Worm (Caenorhabditis elegans) whole organism, L4 larva: Measurements from ENCODE around the gene srbc-71.
A peak's percentile ranks its signal among the peaks of the same experiment; 100 is the strongest.

Experiments
- F10B5.3 ChIP-seq: sonication (generic microtip); optimal IDR thresholded peaks from 2 replicates; lab custom pipeline; 2016; ENCODE audit warnings: mild to moderate bottlenecking, missing genetic modification characterization, missing compliant biosample characterization
- F37D6.2 ChIP-seq: sonication (generic microtip); optimal IDR thresholded peaks from 2 replicates; lab custom pipeline; 2016; ENCODE audit warnings: mild to moderate bottlenecking, missing genetic modification characterization, missing compliant biosample characterization
- F44E2.7 ChIP-seq: fragments of 200-800 bp; sonication (Bioruptor generic); IDR thresholded peaks from 2 replicates; pipeline ENCODE4 v2.1.2; 2022; ENCODE audit warnings: missing genetic modification characterization, missing compliant biosample characterization
- R02D3.7 ChIP-seq: fragments of 150-350 bp; sonication (generic microtip); optimal IDR thresholded peaks from 3 replicates; lab custom pipeline; 2014; ENCODE audit warnings: missing biosample characterization, missing genetic modification characterization
- T26A8.4 ChIP-seq: fragments of 200-800 bp; sonication (Bioruptor generic); IDR thresholded peaks from 2 replicates; pipeline ENCODE4 v1.3.6; 2022; ENCODE audit warnings: missing genetic modification characterization, missing compliant biosample characterization
- Y105C5A.15 ChIP-seq: fragments of 200-800 bp; sonication (Bioruptor generic); IDR thresholded peaks from 2 replicates; pipeline ENCODE4 v1.3.6; 2022; ENCODE audit warnings: missing genetic modification characterization, missing compliant biosample characterization
- Y75B8A.6 ChIP-seq: fragments of 200-800 bp; sonication (Bioruptor generic); IDR thresholded peaks from 2 replicates; pipeline ENCODE4 v1.3.6; 2022; ENCODE audit warnings: missing genetic modification reagents, missing genetic modification characterization, missing compliant biosample characterization
- aha-1 ChIP-seq: fragments of 150-350 bp; peaks from one replicate; lab custom pipeline; 2014; ENCODE audit warnings: missing biosample characterization, missing genetic modification characterization
- ceh-28 ChIP-seq: fragments of 150-350 bp; optimal IDR thresholded peaks from 2 replicates; lab custom pipeline; 2014; ENCODE audit warnings: missing biosample characterization, missing genetic modification reagents, missing genetic modification characterization
- ceh-32 ChIP-seq: sonication (generic microtip); optimal IDR thresholded peaks from 2 replicates; lab custom pipeline; 2016; ENCODE audit warnings: mild to moderate bottlenecking, missing genetic modification characterization, missing compliant biosample characterization; ENCODE audit not compliant: poor library complexity
- cey-2 ChIP-seq: sonication (generic microtip); optimal IDR thresholded peaks from 3 replicates; lab custom pipeline; 2017; ENCODE audit warnings: missing genetic modification characterization, mild to moderate bottlenecking, missing compliant biosample characterization, antibody characterized with exemption, borderline replicate concordance; ENCODE audit not compliant: insufficient read depth
- daf-12 ChIP-seq: fragments of 150-350 bp; optimal IDR thresholded peaks from 2 replicates; lab custom pipeline; 2014; ENCODE audit warnings: missing biosample characterization, missing genetic modification reagents, missing genetic modification characterization
- daf-16 ChIP-seq, 3 experiments: sonication (generic microtip); optimal IDR thresholded peaks; 2 replicates each; lab custom pipeline; 2016 to 2017; ENCODE audit warnings: missing genetic modification characterization in 3 of 3, missing genetic modification reagents in 3 of 3, mild to moderate bottlenecking in 2 of 3, missing compliant biosample characterization in 2 of 3, missing biosample characterization in 1 of 3, moderate library complexity in 1 of 3
- daf-19 ChIP-seq: fragments of 200-800 bp; sonication (Bioruptor generic); conservative IDR thresholded peaks from 2 replicates; pipeline ENCODE4 v1.3.6; 2022; ENCODE audit warnings: missing genetic modification characterization, missing compliant biosample characterization
- daf-8 ChIP-seq: fragments of 200-800 bp; sonication (Bioruptor generic); IDR thresholded peaks from 2 replicates; pipeline ENCODE4 v1.3.6; 2022; ENCODE audit warnings: missing genetic modification characterization, missing compliant biosample characterization
- dmd-6 ChIP-seq: fragments of 200-800 bp; sonication (Bioruptor generic); IDR thresholded peaks from 2 replicates; pipeline ENCODE4 v1.3.6; 2022; ENCODE audit warnings: missing genetic modification reagents, missing genetic modification characterization, missing compliant biosample characterization
- dmd-8 ChIP-seq: fragments of 200-800 bp; sonication (Bioruptor generic); IDR thresholded peaks from 2 replicates; pipeline ENCODE4 v1.3.6; 2022; ENCODE audit warnings: missing genetic modification characterization, missing compliant biosample characterization
- dpl-1 ChIP-seq: fragments of 150-350 bp; optimal IDR thresholded peaks from 2 replicates; lab custom pipeline; 2014; ENCODE audit warnings: missing biosample characterization, missing genetic modification reagents, missing genetic modification characterization
- duxl-1 ChIP-seq: sonication (generic microtip); optimal IDR thresholded peaks from 2 replicates; lab custom pipeline; 2016; ENCODE audit warnings: mild to moderate bottlenecking, missing genetic modification characterization, moderate library complexity, missing compliant biosample characterization; ENCODE audit not compliant: poor library complexity
- dve-1 ChIP-seq: sonication (generic microtip); optimal IDR thresholded peaks from 2 replicates; lab custom pipeline; 2017; ENCODE audit warnings: antibody characterized with exemption, mild to moderate bottlenecking, missing genetic modification characterization, missing compliant biosample characterization; ENCODE audit not compliant: insufficient read depth
- egl-27 ChIP-seq: sonication (generic microtip); optimal IDR thresholded peaks from 3 replicates; lab custom pipeline; 2017; ENCODE audit warnings: missing biosample characterization, missing genetic modification reagents, missing genetic modification characterization
- fkh-10 ChIP-seq: fragments of 150-350 bp; optimal IDR thresholded peaks from 2 replicates; lab custom pipeline; 2014; ENCODE audit warnings: missing biosample characterization, missing genetic modification reagents, missing genetic modification characterization
- hlh-11 ChIP-seq: fragments of 200-800 bp; sonication (Bioruptor generic); optimal IDR thresholded peaks from 2 replicates; lab custom pipeline; 2018; ENCODE audit warnings: mild to moderate bottlenecking, missing genetic modification characterization, missing compliant biosample characterization
- hlh-30 ChIP-seq: sonication (generic microtip); optimal IDR thresholded peaks from 2 replicates; lab custom pipeline; 2017; ENCODE audit warnings: antibody characterized with exemption, mild to moderate bottlenecking, missing genetic modification characterization, missing compliant biosample characterization; ENCODE audit not compliant: insufficient read depth
- jun-1 ChIP-seq: fragments of 150-350 bp; optimal IDR thresholded peaks from 2 replicates; lab custom pipeline; 2014; ENCODE audit warnings: missing biosample characterization, missing genetic modification reagents, missing genetic modification characterization
- lin-13 ChIP-seq: fragments of 150-350 bp; optimal IDR thresholded peaks from 2 replicates; lab custom pipeline; 2014; ENCODE audit warnings: missing biosample characterization, missing genetic modification reagents, missing genetic modification characterization
- lin-15B ChIP-seq: fragments of 150-350 bp; sonication (generic microtip); optimal IDR thresholded peaks from 3 replicates; lab custom pipeline; 2014; ENCODE audit warnings: missing biosample characterization, missing genetic modification characterization
- lin-29 ChIP-seq: fragments of 200-800 bp; sonication (Bioruptor generic); IDR thresholded peaks from 2 replicates; pipeline ENCODE4 v1.3.6; 2022; ENCODE audit warnings: missing genetic modification reagents, missing genetic modification characterization, missing compliant biosample characterization
- lir-3 ChIP-seq: sonication (generic microtip); optimal IDR thresholded peaks from 2 replicates; lab custom pipeline; 2016; ENCODE audit warnings: mild to moderate bottlenecking, missing genetic modification characterization, missing compliant biosample characterization
- mep-1 ChIP-seq: fragments of 150-350 bp; sonication (generic microtip); optimal IDR thresholded peaks from 3 replicates; lab custom pipeline; 2014; ENCODE audit warnings: missing biosample characterization, missing genetic modification characterization
- mes-2 ChIP-seq: sonication (generic microtip); optimal IDR thresholded peaks from 2 replicates; lab custom pipeline; 2016; ENCODE audit warnings: missing genotype, mild to moderate bottlenecking, missing genetic modification characterization, missing compliant biosample characterization; ENCODE audit not compliant: poor library complexity, severe bottlenecking
- mxl-2 ChIP-seq: fragments of 200-800 bp; sonication (Bioruptor generic); conservative IDR thresholded peaks from 2 replicates; pipeline ENCODE4 v1.3.6; 2022; ENCODE audit warnings: missing genetic modification reagents, missing genetic modification characterization, missing compliant biosample characterization
- nhr-10 ChIP-seq: fragments of 150-350 bp; optimal IDR thresholded peaks from 2 replicates; lab custom pipeline; 2014; ENCODE audit warnings: missing biosample characterization, missing genetic modification characterization
- nhr-28 ChIP-seq: fragments of 150-350 bp; optimal IDR thresholded peaks from 2 replicates; lab custom pipeline; 2014; ENCODE audit warnings: missing biosample characterization, missing genetic modification characterization
- nhr-42 ChIP-seq: fragments of 200-800 bp; sonication (Bioruptor generic); IDR thresholded peaks from 2 replicates; pipeline ENCODE4 v1.3.6; 2022; ENCODE audit warnings: missing genetic modification characterization, missing compliant biosample characterization
- nhr-6 ChIP-seq: fragments of 150-350 bp; optimal IDR thresholded peaks from 2 replicates; lab custom pipeline; 2014; ENCODE audit warnings: missing biosample characterization, missing genetic modification characterization
- php-3 ChIP-seq: fragments of 200-800 bp; sonication (Bioruptor generic); IDR thresholded peaks from 2 replicates; pipeline ENCODE4 v1.3.6; 2022; ENCODE audit warnings: missing genetic modification reagents, missing genetic modification characterization, missing compliant biosample characterization
- pqm-1 ChIP-seq: sonication (generic microtip); optimal IDR thresholded peaks from 2 replicates; lab custom pipeline; 2017; ENCODE audit warnings: missing biosample characterization, missing genetic modification characterization
- set-16 ChIP-seq: fragments of 200-800 bp; sonication (Bioruptor generic); IDR thresholded peaks from 2 replicates; pipeline ENCODE4 v1.3.6; 2022; ENCODE audit warnings: missing genetic modification reagents, missing genetic modification characterization, missing compliant biosample characterization
- snpc-1.2 ChIP-seq: fragments of 200-800 bp; sonication (Bioruptor generic); IDR thresholded peaks from 2 replicates; pipeline ENCODE4 v1.3.6; 2022; ENCODE audit warnings: missing genetic modification reagents, missing genetic modification characterization, missing compliant biosample characterization
- unc-62 ChIP-seq, 3 experiments: fragments of 150-350 bp in 1 of 3; sonication (generic microtip); optimal IDR thresholded peaks in 2 of 3; peaks in 1 of 3; 1 replicate in 1 of 3; 2 replicates in 2 of 3; lab custom pipeline; 2014 to 2017; ENCODE audit warnings: missing biosample characterization in 3 of 3, missing genetic modification characterization in 3 of 3, missing genetic modification reagents in 3 of 3, missing genotype in 1 of 3
- zip-11 ChIP-seq: fragments of 200-800 bp; sonication (Bioruptor generic); IDR thresholded peaks from 2 replicates; pipeline ENCODE4 v1.3.6; 2022; ENCODE audit warnings: missing genetic modification characterization, missing compliant biosample characterization

The srbc-71 gene

ce11 chrIV:4259433-4259832 lies 33.7 kb upstream of the srbc-71 start:
- TF ChIP-seq hlh-30 (tag; lab: Kevin White, UChicago), result no peak
- peak in 1 of 2 experiments; percentile 70 for TF ChIP-seq unc-62 (GFP tag; optimal IDR thresholded peaks at IDR 0.05 in 1 of 2; lab: Kevin White, UChicago)
- no peak for TF ChIP-seq unc-62 (tag; optimal IDR thresholded peaks at IDR 0.05; lab: Kevin White, UChicago)
- TF ChIP-seq nhr-28 (tag; lab: Kevin White, UChicago), result peak; percentile 45
- TF ChIP-seq F10B5.3 (tag; lab: Kevin White, UChicago), result no peak
- TF ChIP-seq dmd-6 (GFP tag; lab: Robert Waterston, UW), result peak; percentile 58
- TF ChIP-seq pqm-1 (tag; lab: Kevin White, UChicago), result peak; percentile 74
- TF ChIP-seq F44E2.7 (GFP tag; lab: Robert Waterston, UW), result no peak
- TF ChIP-seq mxl-2 (GFP tag; lab: Robert Waterston, UW), result no peak
- no peak for TF ChIP-seq lin-13 (GFP tag; lab: Kevin White, UChicago)
- TF ChIP-seq zip-11 (GFP tag; lab: Robert Waterston, UW), result no peak
- TF ChIP-seq cey-2, result no peak
- TF ChIP-seq hlh-11 (tag; lab: Kevin White, UChicago), result peak; percentile 19
- TF ChIP-seq, all 104 proteins: peak for 5

- TF ChIP-seq daf-16 (GFP tag; optimal IDR thresholded peaks at IDR 0.05; lab: Kevin White, UChicago), result no peak
- TF ChIP-seq daf-16 (tag; optimal IDR thresholded peaks at IDR 0.05; lab: Kevin White, UChicago), result no peak
- peak; percentile 77 for TF ChIP-seq set-16 (GFP tag; lab: Robert Waterston, UW)
Measured at ce11 chrIV:4254989-4255582, 29.3 kb upstream of the srbc-71 start.

DNA sequence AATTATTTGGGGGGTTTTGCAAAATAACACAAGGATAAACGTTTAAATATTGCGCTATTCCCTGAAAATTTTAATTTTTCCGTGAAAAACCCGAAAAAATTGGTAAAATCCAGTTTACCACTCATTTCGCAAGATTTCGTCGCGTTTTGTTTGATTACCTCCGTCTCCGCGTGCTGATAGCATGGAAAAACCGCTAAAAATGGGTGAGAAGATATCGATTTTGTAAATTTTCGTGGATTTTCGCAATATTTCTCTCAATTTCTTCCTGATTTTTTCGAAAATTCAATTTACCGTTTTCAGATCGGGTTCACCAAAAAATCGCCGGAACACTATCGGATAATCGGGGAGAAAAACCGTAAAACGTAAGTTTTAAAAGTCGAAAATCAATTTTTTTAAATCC lies 22.0 kb upstream of the srbc-71 start, which contains the start of gene ama-1:
TSS of gene ama-1 (plus strand) at position 301 of the 400 bp plus-strand sequence.
- TF ChIP-seq daf-12 (no peak), R02D3.7 (tag; lab: Kevin White, UChicago) (no peak), jun-1 (no peak), fkh-10 (GFP tag; lab: Kevin White, UChicago) (no peak), T26A8.4 (GFP tag; lab: Robert Waterston, UW) (no peak), mep-1 (tag; lab: Kevin White, UChicago) (no peak), php-3 (GFP tag; lab: Robert Waterston, UW) (no peak), lin-13 (GFP tag; lab: Kevin White, UChicago) (no peak), F37D6.2 (tag; lab: Kevin White, UChicago) (no peak), daf-16 (GFP tag; optimal IDR thresholded peaks at IDR 0.05; lab: Kevin White, UChicago) (no peak), daf-16 (tag; optimal IDR thresholded peaks at IDR 0.05; lab: Kevin White, UChicago) (no peak), F44E2.7 (GFP tag; lab: Robert Waterston, UW) (no peak), nhr-10 (tag; lab: Kevin White, UChicago) (no peak), unc-62 (GFP tag; optimal IDR thresholded peaks at IDR 0.05 in 1 of 2; lab: Kevin White, UChicago) (no peak), unc-62 (tag; optimal IDR thresholded peaks at IDR 0.05; lab: Kevin White, UChicago) (no peak), ceh-32 (tag; lab: Kevin White, UChicago) (no peak), nhr-42 (no peak), egl-27 (tag; lab: Kevin White, UChicago) (no peak), lin-15B (tag; lab: Kevin White, UChicago) (no peak)

DNA sequence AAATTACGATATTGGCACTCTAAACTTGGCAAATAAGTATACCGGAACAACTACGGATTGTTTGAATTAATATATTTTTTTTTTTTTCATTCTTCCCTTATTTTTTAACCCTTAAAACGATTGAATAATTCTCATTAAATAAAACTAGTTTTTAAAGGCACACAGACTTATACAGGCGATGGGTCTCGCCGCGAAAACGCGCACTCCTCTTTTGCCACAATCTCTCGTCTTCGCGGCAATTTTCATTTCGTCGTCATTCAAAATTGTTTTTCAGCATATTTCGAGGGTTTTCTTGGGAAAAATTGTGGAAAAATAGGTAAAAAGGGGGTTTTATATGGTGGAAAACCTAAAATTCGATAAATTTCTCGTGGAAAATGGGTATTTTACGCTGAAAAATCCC lies 21.6 kb upstream of the srbc-71 start:
- no peak for TF ChIP-seq mxl-2 (GFP tag; lab: Robert Waterston, UW)
- TF ChIP-seq dpl-1 (GFP tag; lab: Kevin White, UChicago), result peak; percentile 74
- peak; percentile 11 for TF ChIP-seq mep-1 (tag; lab: Kevin White, UChicago)
- TF ChIP-seq ceh-28 (tag; lab: Kevin White, UChicago), result no peak
- TF ChIP-seq dmd-8, result no peak
- TF ChIP-seq Y105C5A.15 (GFP tag; lab: Robert Waterston, UW), result no peak
- no peak for TF ChIP-seq lir-3 (tag; lab: Kevin White, UChicago)
- TF ChIP-seq Y75B8A.6, result no peak
- peak; percentile 15 for TF ChIP-seq duxl-1 (tag; lab: Kevin White, UChicago)
- TF ChIP-seq daf-8 (GFP tag; lab: Robert Waterston, UW), result no peak
- TF ChIP-seq nhr-28 (tag; lab: Kevin White, UChicago), result no peak
- TF ChIP-seq nhr-10 (tag; lab: Kevin White, UChicago), result no peak
- TF ChIP-seq lin-15B (tag; lab: Kevin White, UChicago), result no peak
- no peak for TF ChIP-seq egl-27 (tag; lab: Kevin White, UChicago)
- peak; percentile 32 for TF ChIP-seq dve-1 (tag; lab: Kevin White, UChicago)
- TF ChIP-seq nhr-6 (tag; lab: Kevin White, UChicago), result no peak
- no peak for TF ChIP-seq lin-29 (GFP tag; lab: Robert Waterston, UW)
- TF ChIP-seq snpc-1.2 (GFP tag; lab: Robert Waterston, UW), result no peak
- no peak for TF ChIP-seq hlh-11 (tag; lab: Kevin White, UChicago)
- peak; percentile 74 for TF ChIP-seq mes-2
- TF ChIP-seq aha-1 (tag; lab: Kevin White, UChicago), result peak; percentile 71
- no peak for TF ChIP-seq daf-19 (GFP tag; lab: Robert Waterston, UW)
